Worm (Caenorhabditis elegans): Measurements from ENCODE around the gene gpa-13.

DNA sequence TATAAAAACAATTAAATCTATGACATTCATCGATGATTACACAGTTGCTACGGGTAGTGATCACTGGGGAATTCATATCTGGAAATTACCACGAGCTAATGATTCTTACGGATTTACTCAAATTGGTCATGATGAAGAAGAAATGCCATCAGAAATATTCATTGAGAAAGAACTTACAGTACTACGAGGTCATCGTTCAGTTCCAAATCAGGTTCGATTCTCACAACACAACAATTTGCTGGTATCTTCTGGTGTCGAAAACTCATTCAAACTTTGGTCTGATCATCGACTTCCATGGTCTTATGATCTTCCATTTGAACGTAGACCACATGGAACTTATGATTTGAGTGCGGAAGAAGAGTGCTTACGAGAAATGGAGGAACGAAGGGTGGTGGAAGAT, 48.2 kb downstream of the gpa-13 start:
- TF ChIP-seq him-1 (tag; optimal IDR thresholded peaks at IDR 0.05) = no peak
- TF ChIP-seq W03F9.2 (tag; optimal IDR thresholded peaks at IDR 0.05) = no peak
- TF ChIP-seq dao-5 (tag; optimal IDR thresholded peaks at IDR 0.05) = no peak

Measured in whole organism, L4/young adult.